Fruit fly (Drosophila melanogaster) whole organism, embryonic: ENCODE data around the gene CG43064.

Source experiments
- Aef1 ChIP-seq: fragments of 200-800 bp; sonication (Bioruptor generic); IDR thresholded peaks from 3 replicates; pipeline ENCODE4 v1.3.6; 2022; ENCODE audit warnings: missing biosample characterization, missing genetic modification characterization
- CG10209 ChIP-seq: fragments of 200-800 bp; sonication (Bioruptor generic); optimal IDR thresholded peaks from 3 replicates; lab custom pipeline; 2017; ENCODE audit warnings: missing biosample characterization, mild to moderate bottlenecking, missing genetic modification characterization, missing genetic modification reagents
- CG11093 ChIP-seq: fragments of 200-800 bp; sonication (Bioruptor generic); IDR thresholded peaks from 3 replicates; pipeline ENCODE4 v1.3.6; 2022; ENCODE audit warnings: missing biosample characterization, missing genetic modification characterization
- CG11456 ChIP-seq: fragments of 200-800 bp; sonication (Bioruptor generic); IDR thresholded peaks from 3 replicates; pipeline ENCODE4 v1.3.6; 2022; ENCODE audit warnings: missing biosample characterization, missing genetic modification characterization
- CG11695 ChIP-seq: fragments of 200-800 bp; sonication (Bioruptor generic); IDR thresholded peaks from 3 replicates; pipeline ENCODE4 v1.3.6; 2022; ENCODE audit warnings: missing biosample characterization, missing genetic modification characterization
- CG12155 ChIP-seq: fragments of 200-800 bp; sonication (Bioruptor generic); optimal IDR thresholded peaks from 3 replicates; lab custom pipeline; 2016; ENCODE audit warnings: missing biosample characterization, missing genetic modification characterization
- CG15011 ChIP-seq: fragments of 200-800 bp; sonication (Bioruptor generic); optimal IDR thresholded peaks from 3 replicates; lab custom pipeline; 2018; ENCODE audit warnings: missing biosample characterization, mild to moderate bottlenecking, missing genetic modification characterization
- CG16863 ChIP-seq: fragments of 200-800 bp; sonication (Bioruptor generic); optimal IDR thresholded peaks from 3 replicates; lab custom pipeline; 2016; ENCODE audit warnings: missing biosample characterization, missing genetic modification characterization
- CG17385 ChIP-seq: fragments of 200-800 bp; sonication (Bioruptor generic); optimal IDR thresholded peaks from 3 replicates; lab custom pipeline; 2018; ENCODE audit warnings: missing biosample characterization, mild to moderate bottlenecking, missing genetic modification characterization
- CG18619 ChIP-seq: fragments of 200-800 bp; sonication (Bioruptor generic); optimal IDR thresholded peaks from 3 replicates; lab custom pipeline; 2017; ENCODE audit warnings: missing biosample characterization, mild to moderate bottlenecking, missing genetic modification characterization
- CG2116 ChIP-seq: fragments of 200-800 bp; sonication (Bioruptor generic); optimal IDR thresholded peaks from 3 replicates; lab custom pipeline; 2018; ENCODE audit warnings: missing biosample characterization, mild to moderate bottlenecking, missing genetic modification characterization
- CG34422 ChIP-seq: fragments of 200-800 bp; sonication (Bioruptor generic); IDR thresholded peaks from 3 replicates; pipeline ENCODE4 v1.3.6; 2022; ENCODE audit warnings: missing biosample characterization, missing genetic modification characterization
- CG4328 ChIP-seq: fragments of 200-800 bp; sonication (Bioruptor generic); optimal IDR thresholded peaks from 3 replicates; lab custom pipeline; 2017; ENCODE audit warnings: missing biosample characterization, missing genetic modification reagents, missing genetic modification characterization
- CG4404 ChIP-seq: fragments of 200-800 bp; sonication (Bioruptor generic); IDR thresholded peaks from 2 replicates; pipeline ENCODE4 v1.3.6; 2022; ENCODE audit warnings: missing biosample characterization, missing genetic modification characterization
- CG4730 ChIP-seq: fragments of 200-800 bp; sonication (Bioruptor generic); IDR thresholded peaks from 2 replicates; pipeline ENCODE4 v1.3.6; 2022; ENCODE audit warnings: missing biosample characterization, missing genetic modification characterization
- CG9215 ChIP-seq: fragments of 200-800 bp; sonication (Bioruptor generic); IDR thresholded peaks from 2 replicates; pipeline ENCODE4 v1.3.6; 2022; ENCODE audit warnings: missing biosample characterization, missing genetic modification characterization
- CG9932 ChIP-seq: fragments of 200-800 bp; sonication (Bioruptor generic); IDR thresholded peaks from 2 replicates; pipeline ENCODE4 v1.3.6; 2022; ENCODE audit warnings: missing biosample characterization, missing genetic modification characterization
- Fer2 ChIP-seq: fragments of 200-800 bp; sonication (Bioruptor generic); optimal IDR thresholded peaks from 2 replicates; lab custom pipeline; 2018; ENCODE audit warnings: missing biosample characterization, mild to moderate bottlenecking, missing genetic modification characterization, moderate library complexity
- HHEX ChIP-seq: fragments of 200-800 bp; sonication (Bioruptor generic); optimal IDR thresholded peaks from 3 replicates; lab custom pipeline; 2017; ENCODE audit warnings: missing biosample characterization, mild to moderate bottlenecking, missing genetic modification characterization, missing genetic modification reagents
- Lpt ChIP-seq: fragments of >200 bp; optimal IDR thresholded peaks from 2 replicates; lab custom pipeline; 2018; ENCODE audit warnings: missing biosample characterization, missing genetic modification characterization
- Mad ChIP-seq: fragments of 200-800 bp; sonication (Bioruptor generic); optimal IDR thresholded peaks from 2 replicates; lab custom pipeline; 2016; ENCODE audit warnings: missing biosample characterization, missing genetic modification characterization
- Med ChIP-seq: fragments of 200-800 bp; sonication (Bioruptor generic); peaks from one replicate; lab custom pipeline; 2016; ENCODE audit warnings: missing biosample characterization, missing genetic modification characterization, mild to moderate bottlenecking, inconsistent platforms, moderate library complexity
- NC2α ChIP-seq: fragments of 200-800 bp; sonication (Bioruptor generic); optimal IDR thresholded peaks from 2 replicates; lab custom pipeline; 2016; ENCODE audit warnings: missing biosample characterization, missing genetic modification characterization
- NK7.1 ChIP-seq: fragments of 200-800 bp; sonication (Bioruptor generic); optimal IDR thresholded peaks from 3 replicates; lab custom pipeline; 2016; ENCODE audit warnings: missing biosample characterization, missing genetic modification characterization
- Rfx ChIP-seq: fragments of 200-800 bp; sonication (Bioruptor generic); IDR thresholded peaks from 2 replicates; pipeline ENCODE4 v1.3.6; 2022; ENCODE audit warnings: missing biosample characterization, missing genetic modification characterization
- Sry-δ ChIP-seq: fragments of 200-800 bp; sonication (Bioruptor generic); optimal IDR thresholded peaks from 2 replicates; lab custom pipeline; 2016; ENCODE audit warnings: missing biosample characterization, missing genetic modification characterization
- cas ChIP-seq: fragments of 200-800 bp; sonication (Bioruptor generic); IDR thresholded peaks from 2 replicates; pipeline ENCODE4 v1.3.6; 2022; ENCODE audit warnings: missing biosample characterization, missing genetic modification characterization
- caup ChIP-seq: fragments of 200-800 bp; sonication (Bioruptor generic); optimal IDR thresholded peaks from 3 replicates; lab custom pipeline; 2017; ENCODE audit warnings: missing biosample characterization, mild to moderate bottlenecking, missing genetic modification characterization, moderate library complexity; ENCODE audit not compliant: severe bottlenecking
- fd3F ChIP-seq: fragments of 200-800 bp; sonication (Bioruptor generic); optimal IDR thresholded peaks from 2 replicates; lab custom pipeline; 2018; ENCODE audit warnings: missing biosample characterization, mild to moderate bottlenecking, missing genetic modification characterization, moderate library complexity
- gcm2 ChIP-seq: fragments of 200-800 bp; sonication (Bioruptor generic); optimal IDR thresholded peaks from 2 replicates; lab custom pipeline; 2016; ENCODE audit warnings: missing biosample characterization, missing genetic modification characterization
- grau ChIP-seq: fragments of 200-800 bp; optimal IDR thresholded peaks from 3 replicates; lab custom pipeline; 2019; ENCODE audit warnings: missing biosample characterization, mild to moderate bottlenecking, missing genetic modification characterization, moderate library complexity
- lola ChIP-seq, 3 experiments: fragments of >200 bp in 2 of 3; fragments of 200-800 bp in 1 of 3; sonication (Bioruptor generic) in 1 of 3; optimal IDR thresholded peaks; 2 replicates each; lab custom pipeline; 2017 to 2019; ENCODE audit warnings: missing biosample characterization in 3 of 3, missing genetic modification characterization in 3 of 3, mild to moderate bottlenecking in 1 of 3, moderate library complexity in 1 of 3
- nmo ChIP-seq: fragments of 200-800 bp; sonication (Bioruptor generic); optimal IDR thresholded peaks from 2 replicates; lab custom pipeline; 2018; ENCODE audit warnings: missing biosample characterization, mild to moderate bottlenecking, missing genetic modification characterization, moderate library complexity
- seq ChIP-seq: fragments of 200-800 bp; sonication (Bioruptor generic); IDR thresholded peaks from 2 replicates; pipeline ENCODE4 v1.3.6; 2022; ENCODE audit warnings: missing biosample characterization, missing genetic modification characterization
- sob ChIP-seq: fragments of 200-800 bp; sonication (Bioruptor generic); IDR thresholded peaks from 2 replicates; pipeline ENCODE4 v1.3.6; 2022; ENCODE audit warnings: missing biosample characterization, missing genetic modification characterization
- sr ChIP-seq: fragments of 200-800 bp; sonication (Bioruptor generic); IDR thresholded peaks from 3 replicates; pipeline ENCODE4 v1.3.6; 2022; ENCODE audit warnings: missing biosample characterization, missing genetic modification characterization
- stc ChIP-seq: fragments of 200-800 bp; sonication (Bioruptor generic); IDR thresholded peaks from 2 replicates; pipeline ENCODE4 v1.3.6; 2022; ENCODE audit warnings: missing biosample characterization, missing genetic modification characterization

The CG43064 gene

DNA sequence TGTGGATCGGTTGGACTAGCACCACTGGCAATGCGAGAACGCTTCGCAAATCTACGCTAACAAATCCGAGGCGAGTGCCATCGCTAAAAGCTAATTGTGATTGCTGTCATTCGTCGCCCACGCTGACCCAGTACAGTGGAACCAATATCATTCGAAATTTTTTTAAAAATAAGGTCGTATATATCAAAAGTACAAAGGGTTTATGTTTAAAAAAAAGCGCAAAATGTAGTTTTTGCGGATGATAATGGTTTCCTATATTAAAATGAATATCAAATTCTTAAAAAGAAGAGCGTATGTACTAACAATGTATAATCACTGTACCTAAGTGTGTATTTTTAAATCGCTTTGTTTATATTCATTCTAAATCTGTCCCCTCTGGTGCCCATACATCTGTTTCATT lies 51.2 kb downstream of the CG43064 start (continued):
- peak; percentile 79 for TF ChIP-seq Rfx (GFP tag; lab: Robert Waterston, UW)
- no peak for TF ChIP-seq CG2116
- peak; percentile 28 for TF ChIP-seq HHEX
- TF ChIP-seq CG4730 (GFP tag; lab: Robert Waterston, UW) = peak; percentile 23; the same call in 1 of the 2 replicates
- TF ChIP-seq cas (GFP tag; lab: Robert Waterston, UW) = 0 out of 2 replicates have a peak, but pooled peaks have one; percentile 46
- peak; percentile 23 for TF ChIP-seq CG12155 (GFP tag; lab: Kevin White, UChicago)
- TF ChIP-seq CG11093 = no peak
- TF ChIP-seq CG34422 (GFP tag; lab: Robert Waterston, UW) = 0 out of 3 replicates have a peak, but pooled peaks have one; percentile 31
- TF ChIP-seq Sry-δ = peak; percentile 14
- TF ChIP-seq Mad = no peak
- TF ChIP-seq CG11695 (GFP tag; lab: Robert Waterston, UW) = peak; percentile 40; the same call in 1 of the 3 replicates
- no peak for TF ChIP-seq Lpt (GFP tag; lab: Kevin White, UChicago)
- TF ChIP-seq CG15011 (GFP tag; lab: Kevin White, UChicago) = peak; percentile 4
- TF ChIP-seq nmo (GFP tag; lab: Kevin White, UChicago) = peak; percentile 24
- TF ChIP-seq Aef1 (GFP tag; lab: Robert Waterston, UW) = peak; percentile 39; the same call in 2 of the 3 replicates
- peak; percentile 3 for TF ChIP-seq CG4328 (GFP tag; lab: Kevin White, UChicago)
- no peak for TF ChIP-seq CG17385 (GFP tag; lab: Kevin White, UChicago)
- peak; percentile 82 for TF ChIP-seq grau (tag; lab: Kevin White, UChicago)
- TF ChIP-seq stc (GFP tag; lab: Robert Waterston, UW) = peak; percentile 34; the same call in 1 of the 2 replicates
- peak; percentile 19 for TF ChIP-seq CG18619 (GFP tag; lab: Kevin White, UChicago)
- no peak for TF ChIP-seq NC2α (GFP tag; lab: Kevin White, UChicago)
- peak; percentile 71 for TF ChIP-seq Med
- TF ChIP-seq CG4404 (GFP tag; lab: Robert Waterston, UW) = no peak
- TF ChIP-seq seq = peak; percentile 62; the same call in 1 of the 2 replicates
- peak; percentile 48 for TF ChIP-seq fd3F (GFP tag; lab: Kevin White, UChicago)
- TF ChIP-seq caup (GFP tag; lab: Kevin White, UChicago) = peak; percentile 18
- peak; percentile 58 for TF ChIP-seq CG9215
- peak; percentile 19 for TF ChIP-seq CG16863 (GFP tag; lab: Kevin White, UChicago)
- TF ChIP-seq Fer2 (tag; lab: Kevin White, UChicago) = peak; percentile 7
- peak; percentile 62; the same call in 1 of the 2 replicates for TF ChIP-seq sob
- peak; percentile 75 for TF ChIP-seq CG9932 (GFP tag; lab: Robert Waterston, UW)
- peak; percentile 29 for TF ChIP-seq CG10209
- TF ChIP-seq sr (GFP tag; lab: Robert Waterston, UW) = peak; percentile 86
- TF ChIP-seq NK7.1 (GFP tag; lab: Kevin White, UChicago) = no peak
- TF ChIP-seq gcm2 (GFP tag; lab: Kevin White, UChicago) = no peak
- no peak for TF ChIP-seq lola (GFP tag; optimal IDR thresholded peaks at IDR 0.05; lab: Kevin White, UChicago)
- peak; percentile 49; the same call in 2 of the 3 replicates for TF ChIP-seq CG11456
